Fruit fly (Drosophila melanogaster) whole organism, embryonic: ENCODE measurements around the gene Gfat2.

Source experiments
- Ada2b ChIP-seq: fragments of 200-800 bp; sonication (Bioruptor generic); IDR thresholded peaks from 2 replicates; pipeline ENCODE4 v1.3.6; 2022; ENCODE audit warnings: missing biosample characterization, missing genetic modification characterization
- Adf1 ChIP-seq: fragments of 200-800 bp; sonication (Bioruptor generic); IDR thresholded peaks from 2 replicates; pipeline ENCODE4 v1.3.6; 2022; ENCODE audit warnings: missing biosample characterization, missing genetic modification characterization
- Asciz ChIP-seq: fragments of 200-800 bp; sonication (Bioruptor generic); optimal IDR thresholded peaks from 2 replicates; lab custom pipeline; 2017; ENCODE audit warnings: missing biosample characterization, mild to moderate bottlenecking, missing genetic modification characterization, missing genetic modification reagents
- CG10209 ChIP-seq: fragments of 200-800 bp; sonication (Bioruptor generic); optimal IDR thresholded peaks from 3 replicates; lab custom pipeline; 2017; ENCODE audit warnings: missing biosample characterization, mild to moderate bottlenecking, missing genetic modification characterization, missing genetic modification reagents
- CG10366 ChIP-seq: fragments of 200-800 bp; sonication (Bioruptor generic); IDR thresholded peaks from 2 replicates; pipeline ENCODE4 v1.3.6; 2022; ENCODE audit warnings: missing biosample characterization, missing genetic modification characterization
- CG10543 ChIP-seq: fragments of 200-800 bp; sonication (Bioruptor generic); optimal IDR thresholded peaks from 3 replicates; lab custom pipeline; 2017; ENCODE audit warnings: missing biosample characterization, mild to moderate bottlenecking, missing genetic modification characterization, moderate library complexity
- CG10565 ChIP-seq: fragments of 200-800 bp; sonication (Bioruptor generic); optimal IDR thresholded peaks from 3 replicates; lab custom pipeline; 2016; ENCODE audit warnings: missing biosample characterization, mild to moderate bottlenecking, missing genetic modification characterization
- CG11247 ChIP-seq: fragments of 200-800 bp; sonication (Bioruptor generic); IDR thresholded peaks from 2 replicates; pipeline ENCODE4 v1.3.6; 2022; ENCODE audit warnings: missing biosample characterization, missing genetic modification characterization
- CG11398 ChIP-seq: fragments of 200-800 bp; sonication (Bioruptor generic); optimal IDR thresholded peaks from 2 replicates; lab custom pipeline; 2016; ENCODE audit warnings: missing biosample characterization, missing genetic modification characterization
- CG11456 ChIP-seq: fragments of 200-800 bp; sonication (Bioruptor generic); IDR thresholded peaks from 3 replicates; pipeline ENCODE4 v1.3.6; 2022; ENCODE audit warnings: missing biosample characterization, missing genetic modification characterization
- CG12155 ChIP-seq: fragments of 200-800 bp; sonication (Bioruptor generic); optimal IDR thresholded peaks from 3 replicates; lab custom pipeline; 2016; ENCODE audit warnings: missing biosample characterization, missing genetic modification characterization
- CG12219 ChIP-seq: fragments of 200-800 bp; sonication (Bioruptor generic); optimal IDR thresholded peaks from 3 replicates; lab custom pipeline; 2018; ENCODE audit warnings: missing biosample characterization, mild to moderate bottlenecking, missing genetic modification characterization
- CG12236 ChIP-seq: fragments of 200-800 bp; sonication (Bioruptor generic); optimal IDR thresholded peaks from 2 replicates; lab custom pipeline; 2016; ENCODE audit warnings: missing biosample characterization, missing genetic modification characterization
- CG13296 ChIP-seq: fragments of 200-800 bp; sonication (Bioruptor generic); optimal IDR thresholded peaks from 3 replicates; lab custom pipeline; 2018; ENCODE audit warnings: missing biosample characterization, mild to moderate bottlenecking, missing genetic modification characterization
- CG13624 ChIP-seq: fragments of 200-800 bp; sonication (Bioruptor generic); optimal IDR thresholded peaks from 2 replicates; lab custom pipeline; 2016; ENCODE audit warnings: missing biosample characterization, missing genetic modification characterization
- CG14050 ChIP-seq: fragments of 200-800 bp; sonication (Bioruptor generic); IDR thresholded peaks from 3 replicates; pipeline ENCODE4 v1.3.6; 2022; ENCODE audit warnings: missing biosample characterization, missing genetic modification characterization
- CG14667 ChIP-seq: fragments of 200-800 bp; sonication (Bioruptor generic); IDR thresholded peaks from 2 replicates; pipeline ENCODE4 v1.3.6; 2022; ENCODE audit warnings: missing biosample characterization, missing genetic modification characterization
- CG17829 ChIP-seq: fragments of 200-800 bp; optimal IDR thresholded peaks from 2 replicates; lab custom pipeline; 2019; ENCODE audit warnings: missing biosample characterization, mild to moderate bottlenecking, missing genetic modification characterization, moderate library complexity
- CG18011 ChIP-seq: fragments of 200-800 bp; sonication (Bioruptor generic); optimal IDR thresholded peaks from 2 replicates; lab custom pipeline; 2017; ENCODE audit warnings: missing biosample characterization, missing genetic modification characterization, mild to moderate bottlenecking, moderate library complexity, missing genotype
- CG2889 ChIP-seq: fragments of 200-800 bp; sonication (Bioruptor generic); IDR thresholded peaks from 3 replicates; pipeline ENCODE4 v1.3.6; 2022; ENCODE audit warnings: missing biosample characterization, missing genetic modification characterization
- CG30403 ChIP-seq: fragments of 200-800 bp; sonication (Bioruptor generic); optimal IDR thresholded peaks from 3 replicates; lab custom pipeline; 2016; ENCODE audit warnings: missing biosample characterization, missing genetic modification characterization
- CG3163 ChIP-seq: fragments of 200-800 bp; sonication (Bioruptor generic); optimal IDR thresholded peaks from 3 replicates; lab custom pipeline; 2016; ENCODE audit warnings: missing biosample characterization, missing genetic modification characterization
- CG3407 ChIP-seq: fragments of 200-800 bp; sonication (Bioruptor generic); optimal IDR thresholded peaks from 2 replicates; lab custom pipeline; 2018; ENCODE audit warnings: missing biosample characterization, mild to moderate bottlenecking, missing genetic modification characterization
- CG3838 ChIP-seq: fragments of 200-800 bp; sonication (Bioruptor generic); optimal IDR thresholded peaks from 3 replicates; lab custom pipeline; 2016; ENCODE audit warnings: missing biosample characterization, missing genetic modification characterization
- CG3847 ChIP-seq: fragments of 200-800 bp; sonication (Bioruptor generic); IDR thresholded peaks from 2 replicates; pipeline ENCODE4 v1.3.6; 2022; ENCODE audit warnings: missing biosample characterization, missing genetic modification characterization
- CG42726 ChIP-seq: fragments of 200-800 bp; sonication (Bioruptor generic); IDR thresholded peaks from 2 replicates; pipeline ENCODE4 v1.3.6; 2022; ENCODE audit warnings: missing biosample characterization, missing genetic modification characterization; ENCODE audit not compliant: partially characterized antibody
- CG4404 ChIP-seq: fragments of 200-800 bp; sonication (Bioruptor generic); IDR thresholded peaks from 2 replicates; pipeline ENCODE4 v1.3.6; 2022; ENCODE audit warnings: missing biosample characterization, missing genetic modification characterization
- CG8478 ChIP-seq: fragments of >200 bp; optimal IDR thresholded peaks from 2 replicates; lab custom pipeline; 2018
- CG8924 ChIP-seq: fragments of 200-800 bp; optimal IDR thresholded peaks from 3 replicates; lab custom pipeline; 2019; ENCODE audit warnings: missing biosample characterization, mild to moderate bottlenecking, missing genetic modification characterization, moderate library complexity
- CG9215 ChIP-seq: fragments of 200-800 bp; sonication (Bioruptor generic); IDR thresholded peaks from 2 replicates; pipeline ENCODE4 v1.3.6; 2022; ENCODE audit warnings: missing biosample characterization, missing genetic modification characterization
- CG9727 ChIP-seq: fragments of 200-800 bp; sonication (Bioruptor generic); optimal IDR thresholded peaks from 3 replicates; lab custom pipeline; 2017; ENCODE audit warnings: missing biosample characterization, mild to moderate bottlenecking, missing genetic modification characterization
- Chrac-16 ChIP-seq: fragments of 200-800 bp; sonication (Bioruptor generic); optimal IDR thresholded peaks from 3 replicates; lab custom pipeline; 2016; ENCODE audit warnings: missing biosample characterization, missing genetic modification characterization
- D19A ChIP-seq: fragments of 200-800 bp; optimal IDR thresholded peaks from 3 replicates; lab custom pipeline; 2019; ENCODE audit warnings: missing biosample characterization, mild to moderate bottlenecking, missing genetic modification characterization, moderate library complexity
- Dip3 ChIP-seq: fragments of 200-800 bp; sonication (Bioruptor generic); optimal IDR thresholded peaks from 3 replicates; lab custom pipeline; 2016; ENCODE audit warnings: missing biosample characterization, missing genetic modification characterization
- Lpt ChIP-seq: fragments of >200 bp; optimal IDR thresholded peaks from 2 replicates; lab custom pipeline; 2018; ENCODE audit warnings: missing biosample characterization, missing genetic modification characterization
- Myb ChIP-seq: fragments of 200-800 bp; sonication (Bioruptor generic); optimal IDR thresholded peaks from 2 replicates; lab custom pipeline; 2016; ENCODE audit warnings: missing biosample characterization, missing genetic modification characterization
- Nf-YA ChIP-seq: fragments of 200-800 bp; sonication (Bioruptor generic); IDR thresholded peaks from 2 replicates; pipeline ENCODE4 v1.3.6; 2022; ENCODE audit warnings: missing biosample characterization, missing genetic modification characterization
- Sin3A ChIP-seq: fragments of >200 bp; optimal IDR thresholded peaks from 2 replicates; lab custom pipeline; 2018
- Sox100B ChIP-seq: fragments of 200-800 bp; sonication (Bioruptor generic); optimal IDR thresholded peaks from 3 replicates; lab custom pipeline; 2018; ENCODE audit warnings: missing biosample characterization, mild to moderate bottlenecking, missing genetic modification characterization
- bab2 ChIP-seq: fragments of 200-800 bp; sonication (Bioruptor generic); optimal IDR thresholded peaks from 2 replicates; lab custom pipeline; 2016; ENCODE audit warnings: missing biosample characterization, missing genetic modification characterization
- da ChIP-seq: fragments of 200-800 bp; sonication (Bioruptor generic); optimal IDR thresholded peaks from 2 replicates; lab custom pipeline; 2016; ENCODE audit warnings: missing biosample characterization, missing genetic modification characterization
- dati ChIP-seq: fragments of 200-800 bp; sonication (Bioruptor generic); IDR thresholded peaks from 2 replicates; pipeline ENCODE4 v1.3.6; 2022; ENCODE audit warnings: missing biosample characterization, missing genetic modification characterization
- esg ChIP-seq: fragments of 200-800 bp; sonication (Bioruptor generic); conservative IDR thresholded peaks from 2 replicates; pipeline ENCODE4 v1.3.6; 2022; ENCODE audit warnings: missing biosample characterization, missing genetic modification characterization
- ewg ChIP-seq: fragments of 200-800 bp; sonication (Bioruptor generic); optimal IDR thresholded peaks from 3 replicates; lab custom pipeline; 2017; ENCODE audit warnings: mild to moderate bottlenecking, missing biosample characterization, missing genetic modification reagents, missing genetic modification characterization
- eyg ChIP-seq: fragments of 200-800 bp; sonication (Bioruptor generic); optimal IDR thresholded peaks from 3 replicates; lab custom pipeline; 2016; ENCODE audit warnings: missing biosample characterization, missing genetic modification characterization
- pb ChIP-seq: fragments of 200-800 bp; sonication (Bioruptor generic); optimal IDR thresholded peaks from 3 replicates; lab custom pipeline; 2016; ENCODE audit warnings: missing biosample characterization, missing genetic modification characterization
- repo ChIP-seq: fragments of 200-800 bp; sonication (Bioruptor generic); optimal IDR thresholded peaks from 2 replicates; lab custom pipeline; 2016; ENCODE audit warnings: missing biosample characterization, missing genetic modification characterization
- sc ChIP-seq, 3 experiments: fragments of >200 bp in 2 of 3; fragments of 200-800 bp in 1 of 3; sonication (Bioruptor generic) in 1 of 3; optimal IDR thresholded peaks; 2 replicates in 2 of 3; 3 replicates in 1 of 3; lab custom pipeline; 2017; ENCODE audit warnings: mild to moderate bottlenecking in 1 of 3, missing biosample characterization in 1 of 3, missing genetic modification characterization in 1 of 3, missing genetic modification reagents in 1 of 3
- toy ChIP-seq: fragments of 200-800 bp; sonication (Bioruptor generic); IDR thresholded peaks from 2 replicates; pipeline ENCODE4 v1.3.6; 2022; ENCODE audit warnings: missing biosample characterization, missing genetic modification characterization
- tup ChIP-seq: fragments of 200-800 bp; sonication (Bioruptor generic); optimal IDR thresholded peaks from 2 replicates; lab custom pipeline; 2016; ENCODE audit warnings: missing biosample characterization, mild to moderate bottlenecking, missing genetic modification characterization, moderate library complexity
- wek ChIP-seq: fragments of 200-800 bp; sonication (Bioruptor generic); optimal IDR thresholded peaks from 3 replicates; lab custom pipeline; 2018; ENCODE audit warnings: missing biosample characterization, mild to moderate bottlenecking, missing genetic modification characterization, moderate library complexity

Gfat2 gene

DNA sequence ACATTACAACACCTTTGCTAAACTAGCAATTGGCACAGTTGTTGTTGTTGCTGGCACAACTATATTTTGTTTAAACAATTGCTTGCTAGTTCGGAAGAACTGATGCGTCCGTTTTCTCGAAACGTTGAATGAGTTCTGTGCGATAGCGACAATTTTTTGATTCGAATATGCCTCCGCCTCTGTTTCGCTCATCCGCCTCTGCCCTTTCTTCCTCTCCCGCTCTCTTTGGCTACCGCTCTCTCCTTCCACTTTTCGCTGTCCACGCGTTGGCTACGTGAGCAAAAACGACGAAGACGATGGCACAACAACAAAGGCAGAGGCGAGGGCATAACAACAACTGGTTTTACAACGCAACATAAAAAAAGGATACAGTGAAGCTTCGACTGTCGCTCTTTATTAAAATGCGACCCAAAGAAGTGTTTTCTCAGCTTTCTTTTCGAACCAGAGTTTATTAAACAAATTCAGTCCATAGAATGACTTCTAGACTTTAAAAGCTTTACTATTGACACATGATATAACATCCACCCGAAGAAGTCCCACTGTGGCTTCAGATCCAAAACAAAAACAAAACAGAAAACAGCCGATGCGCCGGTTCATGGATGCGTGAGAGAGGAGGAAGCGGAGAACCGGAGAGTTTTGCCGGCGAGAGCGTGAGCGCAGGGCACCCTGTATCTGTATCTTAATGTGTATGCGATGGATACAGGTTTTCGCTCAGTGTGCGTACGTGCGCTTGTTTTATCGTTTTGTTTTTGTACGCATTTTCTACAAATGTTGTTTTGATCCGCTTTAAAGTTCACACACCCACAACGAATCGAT is 13.2 kb downstream of the Gfat2 start (continued):
- TF ChIP-seq CG30403 (GFP tag; lab: Kevin White, UChicago) (peak; percentile 100), sc (optimal IDR thresholded peaks at IDR 0.05; lab: Kevin White, UChicago) (no peak), sc (GFP tag; optimal IDR thresholded peaks at IDR 0.05; lab: Kevin White, UChicago) (peak; percentile 98), pb (GFP tag; lab: Kevin White, UChicago) (peak; percentile 99), Dip3 (GFP tag; lab: Kevin White, UChicago) (peak; percentile 99), CG4404 (GFP tag; lab: Robert Waterston, UW) (no peak), CG3407 (GFP tag; lab: Kevin White, UChicago) (peak; percentile 98), CG3847 (no peak), wek (GFP tag; lab: Kevin White, UChicago) (peak; percentile 94), bab2 (GFP tag; lab: Kevin White, UChicago) (peak; percentile 100), CG14050 (GFP tag; lab: Robert Waterston, UW) (no peak), esg (no peak), Sin3A (peak; percentile 40), Sox100B (peak; percentile 98), ewg (GFP tag; lab: Kevin White, UChicago) (peak; percentile 99), CG10366 (GFP tag; lab: Robert Waterston, UW) (no peak), Nf-YA (GFP tag; lab: Robert Waterston, UW) (no peak), CG3163 (GFP tag; lab: Kevin White, UChicago) (peak; percentile 96), CG14667 (GFP tag; lab: Robert Waterston, UW) (no peak), CG8924 (tag; lab: Kevin White, UChicago) (peak; percentile 99), CG17829 (tag; lab: Kevin White, UChicago) (peak; percentile 99), CG11456 (GFP tag; lab: Robert Waterston, UW) (no peak), eyg (GFP tag; lab: Kevin White, UChicago) (peak; percentile 99), Adf1 (GFP tag; lab: Robert Waterston, UW) (no peak), Myb (GFP tag; lab: Kevin White, UChicago) (peak; percentile 97), repo (GFP tag; lab: Kevin White, UChicago) (peak; percentile 99), CG10209 (peak; percentile 100), CG2889 (GFP tag; lab: Robert Waterston, UW) (no peak), CG42726 (GFP tag; lab: Robert Waterston, UW) (no peak), CG11247 (no peak), tup (peak; percentile 99), CG18011 (GFP tag; lab: Kevin White, UChicago) (peak; percentile 94), Chrac-16 (GFP tag; lab: Kevin White, UChicago) (peak; percentile 100), Ada2b (GFP tag; lab: Robert Waterston, UW) (no peak), Lpt (GFP tag; lab: Kevin White, UChicago) (no peak), CG9215 (GFP tag; lab: Robert Waterston, UW) (no peak), dati (GFP tag; lab: Robert Waterston, UW) (no peak), Asciz (GFP tag; lab: Kevin White, UChicago) (peak; percentile 99), CG13296 (GFP tag; lab: Kevin White, UChicago) (peak; percentile 99), D19A (tag; lab: Kevin White, UChicago) (peak; percentile 97), CG10543 (GFP tag; lab: Kevin White, UChicago) (peak; percentile 100), CG13624 (GFP tag; lab: Kevin White, UChicago) (peak; percentile 100), CG8478 (lab: Kevin White, UChicago) (no peak), CG12219 (peak; percentile 99), CG12236 (GFP tag; lab: Kevin White, UChicago) (peak; percentile 99), da (peak; percentile 99), CG9727 (GFP tag; lab: Kevin White, UChicago) (peak; percentile 100), CG3838 (GFP tag; lab: Kevin White, UChicago) (peak; percentile 99), CG10565 (GFP tag; lab: Kevin White, UChicago) (peak; percentile 95), toy (GFP tag; lab: Robert Waterston, UW) (no peak), CG12155 (GFP tag; lab: Kevin White, UChicago) (peak; percentile 99), CG11398 (GFP tag; lab: Kevin White, UChicago) (peak; percentile 99)
